Fruit fly (Drosophila melanogaster): ENCODE results near the gene CG9705.

The CG9705 gene

DNA sequence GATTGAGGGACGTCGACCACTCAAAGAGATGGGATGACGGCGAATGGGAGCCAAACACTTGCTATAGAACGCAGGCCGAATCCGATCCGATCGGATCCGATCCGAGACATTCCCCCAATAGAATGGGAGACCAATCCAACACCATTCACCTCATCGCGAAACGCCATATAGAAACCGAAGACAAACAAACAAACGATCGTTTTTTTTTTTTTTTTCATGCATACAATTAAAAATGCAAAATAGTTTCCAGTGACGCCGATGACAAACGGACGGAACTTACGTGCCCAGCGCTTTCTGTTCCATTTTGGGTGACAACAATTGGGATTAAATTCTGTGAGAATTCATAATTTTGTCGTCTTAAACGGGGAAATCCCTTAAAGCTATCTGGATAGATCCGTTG lies 34.1 kb downstream of the CG9705 start:
- no peak for TF ChIP-seq CG12605 (GFP tag; IDR thresholded peaks at IDR 0.05)
- no peak for TF ChIP-seq CG8301 (tag; optimal IDR thresholded peaks at IDR 0.05)
- TF ChIP-seq CG10348 (GFP tag; IDR thresholded peaks at IDR 0.05), result no peak
- no peak for TF ChIP-seq Ets98B (GFP tag; IDR thresholded peaks at IDR 0.05)
- TF ChIP-seq CG34367 (tag; optimal IDR thresholded peaks at IDR 0.05), result no peak
- no peak for TF ChIP-seq fd96Ca (GFP tag; IDR thresholded peaks at IDR 0.05)
- TF ChIP-seq rn (GFP tag; IDR thresholded peaks at IDR 0.05), result no peak
- no peak for TF ChIP-seq CG17806 (tag; optimal IDR thresholded peaks at IDR 0.05)
- TF ChIP-seq CG15710 (tag; optimal IDR thresholded peaks at IDR 0.05), result no peak
- TF ChIP-seq D1 (tag; optimal IDR thresholded peaks at IDR 0.05), result no peak
- TF ChIP-seq CG8159 (tag; optimal IDR thresholded peaks at IDR 0.05), result no peak
- no peak for TF ChIP-seq CG14655 (GFP tag; optimal IDR thresholded peaks at IDR 0.05)

DNA sequence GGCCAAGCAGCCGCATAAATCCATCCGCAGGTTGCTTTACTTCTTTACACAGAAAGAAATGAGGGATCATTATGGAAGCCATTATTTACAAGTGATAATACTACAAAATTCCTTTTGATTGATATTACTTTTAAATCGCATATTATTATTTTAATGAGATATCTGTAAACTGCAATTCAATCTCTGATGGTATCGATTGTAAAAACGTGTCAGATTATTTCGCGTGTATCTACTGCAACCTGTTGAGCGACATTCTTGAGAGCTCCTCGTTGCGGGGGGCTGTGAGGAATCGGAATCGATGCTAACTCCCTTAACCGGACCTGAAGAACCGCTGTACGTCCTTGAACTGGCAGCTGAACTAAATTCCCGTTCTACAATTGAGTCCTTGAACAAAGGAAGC lies 38.2 kb downstream of the CG9705 start:
- TF ChIP-seq CG12605 (GFP tag; IDR thresholded peaks at IDR 0.05), result peak; percentile 74
- peak; percentile 98 for TF ChIP-seq CG17806 (tag; optimal IDR thresholded peaks at IDR 0.05)
- TF ChIP-seq CG4496 (GFP tag; IDR thresholded peaks at IDR 0.05), result peak; percentile 81
- peak; percentile 96 for TF ChIP-seq CG34367 (tag; optimal IDR thresholded peaks at IDR 0.05)
- peak; percentile 56; the same call in 2 of the 3 replicates for TF ChIP-seq fd96Ca (GFP tag; IDR thresholded peaks at IDR 0.05)
- TF ChIP-seq Ets98B (GFP tag; IDR thresholded peaks at IDR 0.05), result peak; percentile 43
- peak; percentile 77 for TF ChIP-seq Snoo (tag; optimal IDR thresholded peaks at IDR 0.05)
- peak; percentile 94 for TF ChIP-seq CG13204 (GFP tag; optimal IDR thresholded peaks at IDR 0.05)
- peak; percentile 90 for TF ChIP-seq CG14655 (GFP tag; optimal IDR thresholded peaks at IDR 0.05)
- TF ChIP-seq rn (GFP tag; IDR thresholded peaks at IDR 0.05), result no peak
- peak; percentile 98 for TF ChIP-seq CG15710 (tag; optimal IDR thresholded peaks at IDR 0.05)
- peak; percentile 97 for TF ChIP-seq EcR (GFP tag; optimal IDR thresholded peaks at IDR 0.05)
- peak; percentile 96 for TF ChIP-seq CG8159 (tag; optimal IDR thresholded peaks at IDR 0.05)
- TF ChIP-seq gl (tag; optimal IDR thresholded peaks at IDR 0.05), result peak; percentile 95
- no peak for TF ChIP-seq CG10348 (GFP tag; IDR thresholded peaks at IDR 0.05)
- peak; percentile 88 for TF ChIP-seq D1 (tag; optimal IDR thresholded peaks at IDR 0.05)
- TF ChIP-seq Pif1A (GFP tag; optimal IDR thresholded peaks at IDR 0.05), result peak; percentile 92
- peak; percentile 89 for TF ChIP-seq CG8301 (tag; optimal IDR thresholded peaks at IDR 0.05)
- TF ChIP-seq Pif1B (GFP tag; optimal IDR thresholded peaks at IDR 0.05), result peak; percentile 88
- TF ChIP-seq CG32121 (GFP tag; IDR thresholded peaks at IDR 0.05), result 0 out of 2 replicates have a peak, but pooled peaks have one; percentile 24
- TF ChIP-seq CG9948 (tag; optimal IDR thresholded peaks at IDR 0.05), result peak; percentile 96

DNA sequence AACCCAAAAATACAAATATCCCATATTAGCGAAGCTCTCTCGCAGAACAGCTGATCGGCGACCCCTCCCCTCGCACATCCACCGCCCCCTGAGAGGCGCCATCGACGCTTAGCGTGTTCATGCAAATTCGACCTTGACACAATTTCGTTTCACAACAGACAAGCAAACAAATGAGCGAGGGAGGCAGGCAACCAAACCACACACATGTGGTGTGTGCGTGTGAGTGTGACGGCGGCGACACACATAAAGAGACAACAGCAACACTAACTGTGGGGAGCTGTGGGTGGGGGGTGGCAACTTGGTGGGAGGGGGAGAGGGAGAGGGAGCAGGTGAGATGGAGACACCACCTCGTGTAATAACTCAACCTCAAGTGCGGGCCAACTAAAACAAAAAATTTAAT lies 44.8 kb downstream of the CG9705 start:
- TF ChIP-seq CG4496 (GFP tag; IDR thresholded peaks at IDR 0.05), result 0 out of 3 replicates have a peak, but pooled peaks have one; percentile 14
- TF ChIP-seq fd96Ca (GFP tag; IDR thresholded peaks at IDR 0.05), result no peak
- no peak for TF ChIP-seq gl (tag; optimal IDR thresholded peaks at IDR 0.05)

DNA sequence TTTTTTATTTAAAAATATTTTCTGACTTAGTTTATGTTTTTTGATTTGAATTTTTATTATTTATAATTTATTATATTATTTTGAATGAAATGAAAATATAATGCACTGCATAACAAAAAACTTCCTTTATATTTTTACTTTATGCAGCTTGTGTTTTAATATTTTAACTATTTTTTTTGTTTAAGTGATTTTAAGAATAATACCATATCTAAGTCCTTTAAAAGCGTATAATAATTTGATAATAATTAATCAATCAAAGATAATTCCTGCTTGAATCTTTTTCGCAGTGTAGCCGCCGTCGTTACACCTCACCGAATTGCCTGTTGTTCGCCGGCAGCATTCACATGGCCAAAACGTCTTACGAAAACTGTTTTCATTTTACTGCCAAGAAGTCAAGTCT lies 45.3 kb downstream of the CG9705 start:
- TF ChIP-seq CG8159 (tag; optimal IDR thresholded peaks at IDR 0.05), result peak; percentile 18
- no peak for TF ChIP-seq CG8301 (tag; optimal IDR thresholded peaks at IDR 0.05)
- no peak for TF ChIP-seq D1 (tag; optimal IDR thresholded peaks at IDR 0.05)
- TF ChIP-seq CG4496 (GFP tag; IDR thresholded peaks at IDR 0.05), result no peak
- TF ChIP-seq CG9948 (tag; optimal IDR thresholded peaks at IDR 0.05), result no peak
- TF ChIP-seq EcR (GFP tag; optimal IDR thresholded peaks at IDR 0.05), result no peak
- TF ChIP-seq CG14655 (GFP tag; optimal IDR thresholded peaks at IDR 0.05), result peak; percentile 21
- no peak for TF ChIP-seq CG10348 (GFP tag; IDR thresholded peaks at IDR 0.05)
- TF ChIP-seq Snoo (tag; optimal IDR thresholded peaks at IDR 0.05), result no peak
- peak; percentile 30 for TF ChIP-seq CG15710 (tag; optimal IDR thresholded peaks at IDR 0.05)
- no peak for TF ChIP-seq Pif1B (GFP tag; optimal IDR thresholded peaks at IDR 0.05)
- TF ChIP-seq fd96Ca (GFP tag; IDR thresholded peaks at IDR 0.05), result no peak

DNA sequence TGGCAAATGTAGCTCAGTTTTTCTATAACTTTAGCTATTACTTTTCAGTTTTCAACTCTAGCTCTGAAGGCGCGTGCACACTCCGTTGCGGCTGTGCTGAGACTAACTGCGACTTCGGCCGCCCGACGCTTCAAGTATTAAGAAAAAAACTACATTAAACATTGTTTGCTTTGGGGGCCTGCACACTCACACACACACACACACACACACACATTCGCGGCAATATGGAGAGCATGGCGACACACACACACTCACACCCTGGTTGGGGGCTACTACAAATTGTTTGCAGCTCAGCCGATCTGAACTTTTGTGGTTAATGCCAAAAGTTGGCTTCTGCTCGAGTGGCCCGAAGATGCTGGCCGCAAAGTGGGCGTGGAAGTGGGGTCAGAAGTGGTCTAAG lies 49.1 kb downstream of the CG9705 start, which contains the start of gene CG13024:
TSS of gene CG13024 (minus strand) at position 108 of the 400 bp plus-strand sequence.
- no peak for TF ChIP-seq D1 (tag; optimal IDR thresholded peaks at IDR 0.05)
- TF ChIP-seq CG4496 (GFP tag; IDR thresholded peaks at IDR 0.05), result no peak
- TF ChIP-seq fd96Ca (GFP tag; IDR thresholded peaks at IDR 0.05), result no peak
- no peak for TF ChIP-seq CG32121 (GFP tag; IDR thresholded peaks at IDR 0.05)
- no peak for TF ChIP-seq EcR (GFP tag; optimal IDR thresholded peaks at IDR 0.05)
- no peak for TF ChIP-seq CG34367 (tag; optimal IDR thresholded peaks at IDR 0.05)
- TF ChIP-seq CG14655 (GFP tag; optimal IDR thresholded peaks at IDR 0.05), result no peak
- TF ChIP-seq Snoo (tag; optimal IDR thresholded peaks at IDR 0.05), result no peak
- no peak for TF ChIP-seq CG8159 (tag; optimal IDR thresholded peaks at IDR 0.05)
- TF ChIP-seq CG15710 (tag; optimal IDR thresholded peaks at IDR 0.05), result no peak
- no peak for TF ChIP-seq gl (tag; optimal IDR thresholded peaks at IDR 0.05)
- TF ChIP-seq Ets98B (GFP tag; IDR thresholded peaks at IDR 0.05), result no peak
- TF ChIP-seq Pif1A (GFP tag; optimal IDR thresholded peaks at IDR 0.05), result no peak

DNA sequence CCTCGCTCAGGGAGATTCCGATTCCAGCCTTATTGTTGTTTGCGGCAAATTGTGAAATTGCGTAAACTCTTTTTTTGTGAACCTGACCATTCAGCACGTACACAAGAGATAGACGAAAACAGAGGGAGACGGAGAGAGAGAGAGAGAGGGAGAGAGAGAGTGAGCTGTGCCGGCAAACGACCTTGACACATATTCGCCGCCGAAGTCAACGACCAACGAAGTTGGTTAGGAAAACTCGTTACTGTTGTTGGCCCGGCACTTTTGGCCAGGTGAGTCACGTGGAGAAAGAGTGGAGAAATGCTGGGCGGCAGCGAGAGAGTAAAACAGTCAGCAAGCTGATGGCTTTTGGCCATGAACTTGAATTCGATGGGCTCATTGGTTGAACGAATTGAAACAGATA lies 50.1 kb downstream of the CG9705 start:
- TF ChIP-seq CG15710 (tag; optimal IDR thresholded peaks at IDR 0.05), result no peak
- peak; percentile 69 for TF ChIP-seq EcR (GFP tag; optimal IDR thresholded peaks at IDR 0.05)
- no peak for TF ChIP-seq Ets98B (GFP tag; IDR thresholded peaks at IDR 0.05)

All from whole organism, pupa.